Worm (Caenorhabditis elegans) whole organism, L2 larva: ENCODE results near the gene unc-2.

Experiments used
- Y55F3AM.14 ChIP-seq: fragments of 200-800 bp; sonication (Bioruptor generic); optimal IDR thresholded peaks from 2 replicates; lab custom pipeline; 2018; ENCODE audit warnings: mild to moderate bottlenecking, missing genetic modification characterization, missing compliant biosample characterization
- ZK546.5 ChIP-seq: sonication (generic microtip); optimal IDR thresholded peaks from 2 replicates; lab custom pipeline; 2017; ENCODE audit warnings: missing biosample characterization, missing genetic modification characterization
- aly-2 ChIP-seq: fragments of 150-350 bp; optimal IDR thresholded peaks from 2 replicates; lab custom pipeline; 2014; ENCODE audit warnings: missing biosample characterization, missing genetic modification characterization
- ceh-82 ChIP-seq: fragments of 150-350 bp; optimal IDR thresholded peaks from 2 replicates; lab custom pipeline; 2014; ENCODE audit warnings: missing biosample characterization, missing genetic modification characterization
- dmd-4 ChIP-seq: sonication (generic microtip); optimal IDR thresholded peaks from 2 replicates; lab custom pipeline; 2017; ENCODE audit warnings: missing biosample characterization, missing genetic modification characterization
- fos-1 ChIP-seq: fragments of 150-350 bp; optimal IDR thresholded peaks from 2 replicates; lab custom pipeline; 2014; ENCODE audit warnings: missing biosample characterization, missing genetic modification characterization
- lin-11 ChIP-seq: fragments of 150-350 bp; sonication (generic microtip); optimal IDR thresholded peaks from 2 replicates; lab custom pipeline; 2014; ENCODE audit warnings: missing biosample characterization, missing genetic modification characterization, inconsistent platforms, mixed read lengths
- lsy-2 ChIP-seq, 2 experiments: fragments of 150-350 bp in 1 of 2; sonication (generic microtip) in 1 of 2; optimal IDR thresholded peaks; 2 replicates each; lab custom pipeline; 2014 to 2017; ENCODE audit warnings: missing biosample characterization in 2 of 2, missing genetic modification characterization in 2 of 2
- nhr-23 ChIP-seq: fragments of 150-350 bp; optimal IDR thresholded peaks from 2 replicates; lab custom pipeline; 2014; ENCODE audit warnings: missing biosample characterization, missing genetic modification reagents, missing genetic modification characterization
- nhr-237 ChIP-seq: fragments of 150-350 bp; optimal IDR thresholded peaks from 2 replicates; lab custom pipeline; 2014; ENCODE audit warnings: missing biosample characterization, missing genetic modification characterization
- nhr-6 ChIP-seq: fragments of 150-350 bp; optimal IDR thresholded peaks from 2 replicates; lab custom pipeline; 2014; ENCODE audit warnings: missing biosample characterization, missing genetic modification characterization
- skn-1 ChIP-seq: sonication (generic microtip); optimal IDR thresholded peaks from 2 replicates; lab custom pipeline; 2017; ENCODE audit warnings: missing biosample characterization, missing genetic modification characterization
- zag-1 ChIP-seq: fragments of 150-350 bp; optimal IDR thresholded peaks from 2 replicates; lab custom pipeline; 2014; ENCODE audit warnings: missing biosample characterization, missing genetic modification characterization
- ztf-4 ChIP-seq: fragments of 150-350 bp; optimal IDR thresholded peaks from 2 replicates; lab custom pipeline; 2014; ENCODE audit warnings: missing biosample characterization, missing genetic modification characterization

ce11 chrX:2674514-2674913, 88.8 kb downstream of the unc-2 start:
- TF ChIP-seq ceh-82 (no peak), dmd-4 (tag; lab: Kevin White, UChicago) (no peak), skn-1 (tag; lab: Kevin White, UChicago) (no peak), nhr-6 (tag; lab: Kevin White, UChicago) (no peak), lin-11 (tag; lab: Kevin White, UChicago) (no peak), Y55F3AM.14 (no peak), nhr-237 (no peak), nhr-23 (no peak), ztf-4 (no peak), lsy-2 (tag; optimal IDR thresholded peaks at IDR 0.05; lab: Kevin White, UChicago) (no peak), aly-2 (tag; lab: Kevin White, UChicago) (no peak), ZK546.5 (tag; lab: Kevin White, UChicago) (no peak), zag-1 (no peak), fos-1 (tag; lab: Kevin White, UChicago) (no peak)
